Worm (Caenorhabditis elegans) whole organism, L2 larva: ENCODE measurements around the gene Y38C1BA.1.

Experiments
- aly-2 ChIP-seq: fragments of 150-350 bp; optimal IDR thresholded peaks from 2 replicates; lab custom pipeline; 2014; ENCODE audit warnings: missing biosample characterization, missing genetic modification characterization
- ceh-16 ChIP-seq: fragments of 150-350 bp; optimal IDR thresholded peaks from 2 replicates; lab custom pipeline; 2014; ENCODE audit warnings: missing biosample characterization, missing genetic modification characterization
- lin-39 ChIP-seq: fragments of 150-350 bp; optimal IDR thresholded peaks from 2 replicates; lab custom pipeline; 2014; ENCODE audit warnings: missing biosample characterization, missing genetic modification reagents, missing genetic modification characterization
- lsy-2 ChIP-seq, 2 experiments: fragments of 150-350 bp in 1 of 2; sonication (generic microtip) in 1 of 2; optimal IDR thresholded peaks; 2 replicates each; lab custom pipeline; 2014 to 2017; ENCODE audit warnings: missing biosample characterization in 2 of 2, missing genetic modification characterization in 2 of 2
- zag-1 ChIP-seq: fragments of 150-350 bp; optimal IDR thresholded peaks from 2 replicates; lab custom pipeline; 2014; ENCODE audit warnings: missing biosample characterization, missing genetic modification characterization
- ztf-4 ChIP-seq: fragments of 150-350 bp; optimal IDR thresholded peaks from 2 replicates; lab custom pipeline; 2014; ENCODE audit warnings: missing biosample characterization, missing genetic modification characterization

DNA sequence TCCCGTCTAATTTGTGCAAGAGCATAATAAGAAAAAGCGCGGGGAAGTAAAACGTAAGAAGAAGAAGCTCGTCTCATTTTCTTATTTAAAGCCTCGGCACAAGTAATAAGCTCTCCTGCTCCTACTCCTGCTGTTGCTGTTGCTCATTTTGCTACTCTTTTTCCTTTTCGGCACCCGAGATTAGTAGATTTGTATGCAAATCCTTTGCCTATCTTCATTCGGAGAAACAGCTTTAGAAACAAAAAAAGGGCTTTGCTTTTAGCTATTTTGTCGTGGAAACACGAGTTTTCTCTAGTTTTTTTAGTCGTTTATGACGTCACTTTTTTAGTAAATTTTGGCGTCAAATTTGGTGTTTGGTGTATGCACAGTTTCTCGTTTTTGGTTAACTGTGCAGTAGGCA, 39.8 kb upstream of the Y38C1BA.1 start:
- no peak for TF ChIP-seq zag-1
- no peak for TF ChIP-seq lin-39
- no peak for TF ChIP-seq ztf-4 (tag; lab: Kevin White, UChicago)
- TF ChIP-seq ceh-16 = no peak
- TF ChIP-seq aly-2 = no peak
- TF ChIP-seq lsy-2 (tag; optimal IDR thresholded peaks at IDR 0.05; lab: Kevin White, UChicago) = no peak
